Worm (Caenorhabditis elegans) whole organism, young adult: ENCODE measurements around the gene exc-6.

Experiments
- B0035.1 ChIP-seq: sonication (generic microtip); optimal IDR thresholded peaks from 2 replicates; lab custom pipeline; 2016; ENCODE audit warnings: missing genetic modification characterization, mild to moderate bottlenecking, missing compliant biosample characterization, missing genotype, missing genetic modification reagents
- B0336.3 ChIP-seq: fragments of 200-800 bp; sonication (Bioruptor generic); IDR thresholded peaks from 2 replicates; pipeline ENCODE4 v1.3.6; 2022; ENCODE audit warnings: missing genetic modification characterization, missing compliant biosample characterization
- C17E4.6 ChIP-seq: fragments of 200-800 bp; sonication (Bioruptor generic); IDR thresholded peaks from 2 replicates; pipeline ENCODE4 v1.3.6; 2022; ENCODE audit warnings: missing genetic modification reagents, missing genetic modification characterization, missing compliant biosample characterization
- F22D6.2 ChIP-seq: sonication (generic microtip); optimal IDR thresholded peaks from 2 replicates; lab custom pipeline; 2016; ENCODE audit warnings: mild to moderate bottlenecking, missing genetic modification characterization, missing compliant biosample characterization
- F23B12.7 ChIP-seq: sonication (generic microtip); optimal IDR thresholded peaks from 2 replicates; lab custom pipeline; 2017; ENCODE audit warnings: missing genetic modification characterization, mild to moderate bottlenecking, missing compliant biosample characterization, antibody characterized with exemption, moderate library complexity; ENCODE audit not compliant: insufficient read depth
- F49E8.2 ChIP-seq: sonication (generic microtip); optimal IDR thresholded peaks from 3 replicates; lab custom pipeline; 2017; ENCODE audit warnings: missing genetic modification characterization, mild to moderate bottlenecking, missing compliant biosample characterization, antibody characterized with exemption, moderate library complexity; ENCODE audit not compliant: insufficient read depth
- F57C9.4 ChIP-seq: sonication (generic microtip); optimal IDR thresholded peaks from 2 replicates; lab custom pipeline; 2017; ENCODE audit warnings: mild to moderate bottlenecking, missing genetic modification characterization, missing compliant biosample characterization
- K11D2.4 ChIP-seq: fragments of 200-800 bp; sonication (Bioruptor generic); IDR thresholded peaks from 2 replicates; pipeline ENCODE4 v1.3.6; 2022; ENCODE audit warnings: missing genetic modification reagents, missing genetic modification characterization, missing compliant biosample characterization
- T07F8.4 ChIP-seq: sonication (generic microtip); optimal IDR thresholded peaks from 2 replicates; lab custom pipeline; 2016; ENCODE audit warnings: mild to moderate bottlenecking, missing genetic modification characterization, moderate library complexity, missing compliant biosample characterization
- T26A5.8 ChIP-seq: sonication (generic microtip); optimal IDR thresholded peaks from 2 replicates; lab custom pipeline; 2016; ENCODE audit warnings: missing genetic modification characterization, missing compliant biosample characterization
- Y56A3A.18 ChIP-seq: fragments of 200-800 bp; sonication (Bioruptor generic); IDR thresholded peaks from 2 replicates; pipeline ENCODE4 v1.3.6; 2022; ENCODE audit warnings: missing genetic modification reagents, missing genetic modification characterization, missing compliant biosample characterization
- Y67H2A.10 ChIP-seq: fragments of 200-800 bp; sonication (Bioruptor generic); conservative IDR thresholded peaks from 2 replicates; pipeline ENCODE4 v1.3.6; 2022; ENCODE audit warnings: missing genetic modification reagents, missing genetic modification characterization, missing compliant biosample characterization
- ama-1 ChIP-seq, 3 experiments: fragments of 150-350 bp in 1 of 3; sonication (generic microtip) in 2 of 3; optimal IDR thresholded peaks; 2 replicates each; lab custom pipeline; 2014 to 2018; ENCODE audit warnings: missing biosample characterization in 2 of 3, missing genetic modification characterization in 2 of 3, missing genetic modification reagents in 2 of 3
- aptf-2 ChIP-seq: fragments of 200-800 bp; sonication (Bioruptor generic); conservative IDR thresholded peaks from 2 replicates; pipeline ENCODE4 v1.3.6; 2022; ENCODE audit warnings: missing genetic modification reagents, missing genetic modification characterization, missing compliant biosample characterization
- attf-6 ChIP-seq: fragments of 200-800 bp; sonication (Bioruptor generic); IDR thresholded peaks from 2 replicates; pipeline ENCODE4 v1.3.6; 2022; ENCODE audit warnings: missing genetic modification reagents, missing genetic modification characterization, missing compliant biosample characterization
- bed-1 ChIP-seq: fragments of 200-800 bp; sonication (Bioruptor generic); IDR thresholded peaks from 2 replicates; pipeline ENCODE4 v1.3.6; 2022; ENCODE audit warnings: missing genetic modification reagents, missing genetic modification characterization, missing compliant biosample characterization
- bed-2 ChIP-seq: fragments of 200-800 bp; sonication (Bioruptor generic); IDR thresholded peaks from 2 replicates; pipeline ENCODE4 v1.3.6; 2022; ENCODE audit warnings: missing genetic modification reagents, missing genetic modification characterization, missing compliant biosample characterization
- ceh-40 ChIP-seq: fragments of 200-800 bp; sonication (Bioruptor generic); IDR thresholded peaks from 2 replicates; pipeline ENCODE4 v1.3.6; 2022; ENCODE audit warnings: missing genetic modification characterization, missing compliant biosample characterization
- ceh-79 ChIP-seq: sonication (generic microtip); optimal IDR thresholded peaks from 2 replicates; lab custom pipeline; 2017; ENCODE audit warnings: mild to moderate bottlenecking, missing genetic modification characterization, missing compliant biosample characterization
- die-1 ChIP-seq: sonication (generic microtip); optimal IDR thresholded peaks from 2 replicates; lab custom pipeline; 2016; ENCODE audit warnings: missing genotype, mild to moderate bottlenecking, missing genetic modification characterization, missing compliant biosample characterization
- dpff-1 ChIP-seq: sonication (generic microtip); optimal IDR thresholded peaks from 2 replicates; lab custom pipeline; 2017; ENCODE audit warnings: mild to moderate bottlenecking, missing genetic modification characterization, missing compliant biosample characterization
- ets-4 ChIP-seq: fragments of 200-800 bp; sonication (Bioruptor generic); optimal IDR thresholded peaks from 2 replicates; lab custom pipeline; 2018; ENCODE audit warnings: mild to moderate bottlenecking, missing genetic modification characterization, missing compliant biosample characterization
- fkh-3 ChIP-seq: sonication (generic microtip); optimal IDR thresholded peaks from 2 replicates; lab custom pipeline; 2016; ENCODE audit warnings: mild to moderate bottlenecking, missing genetic modification characterization, missing compliant biosample characterization
- gei-17 ChIP-seq: fragments of 200-800 bp; sonication (Bioruptor generic); optimal IDR thresholded peaks from 2 replicates; lab custom pipeline; 2018; ENCODE audit warnings: mild to moderate bottlenecking, missing genetic modification characterization, missing compliant biosample characterization
- hlh-12 ChIP-seq: sonication (generic microtip); optimal IDR thresholded peaks from 2 replicates; lab custom pipeline; 2016; ENCODE audit warnings: missing genetic modification characterization, missing compliant biosample characterization
- hmg-1.2 ChIP-seq: fragments of 200-800 bp; sonication (Bioruptor generic); IDR thresholded peaks from 2 replicates; pipeline ENCODE4 v1.3.6; 2022; ENCODE audit warnings: missing genetic modification reagents, missing genetic modification characterization, missing compliant biosample characterization
- hmg-20 ChIP-seq: fragments of 200-800 bp; sonication (Bioruptor generic); IDR thresholded peaks from 2 replicates; pipeline ENCODE4 v1.3.6; 2022; ENCODE audit warnings: missing genetic modification reagents, missing genetic modification characterization, missing compliant biosample characterization
- let-607 ChIP-seq, 2 experiments: fragments of 200-800 bp in 1 of 2; sonication (Bioruptor generic) in 1 of 2; sonication (generic microtip) in 1 of 2; optimal IDR thresholded peaks; 2 replicates each; lab custom pipeline; 2016 to 2018; ENCODE audit warnings: mild to moderate bottlenecking in 2 of 2, missing compliant biosample characterization in 2 of 2, missing genetic modification characterization in 2 of 2, moderate library complexity in 2 of 2, missing genotype in 1 of 2
- mcd-1 ChIP-seq: fragments of 200-800 bp; sonication (Bioruptor generic); IDR thresholded peaks from 2 replicates; pipeline ENCODE4 v1.3.6; 2022; ENCODE audit warnings: missing genetic modification reagents, missing genetic modification characterization, missing compliant biosample characterization
- nfya-1 ChIP-seq: sonication (generic microtip); optimal IDR thresholded peaks from 2 replicates; lab custom pipeline; 2017; ENCODE audit warnings: antibody characterized with exemption, missing compliant biosample characterization, missing genetic modification characterization, borderline replicate concordance; ENCODE audit not compliant: insufficient read depth
- nfya-2 ChIP-seq: fragments of 200-800 bp; sonication (Bioruptor generic); IDR thresholded peaks from 2 replicates; pipeline ENCODE4 v1.3.6; 2022; ENCODE audit warnings: missing genetic modification reagents, missing genetic modification characterization, missing compliant biosample characterization
- nhr-120 ChIP-seq: fragments of 200-800 bp; sonication (Bioruptor generic); IDR thresholded peaks from 2 replicates; pipeline ENCODE4 v1.3.6; 2022; ENCODE audit warnings: missing genetic modification characterization, missing compliant biosample characterization
- nhr-179 ChIP-seq: sonication (generic microtip); optimal IDR thresholded peaks from 2 replicates; lab custom pipeline; 2016; ENCODE audit warnings: mild to moderate bottlenecking, missing genetic modification characterization, missing compliant biosample characterization
- nhr-80 ChIP-seq: sonication (generic microtip); optimal IDR thresholded peaks from 2 replicates; lab custom pipeline; 2016; ENCODE audit warnings: missing genetic modification characterization, missing compliant biosample characterization
- repo-1 ChIP-seq: sonication (generic microtip); optimal IDR thresholded peaks from 2 replicates; lab custom pipeline; 2017; ENCODE audit warnings: mild to moderate bottlenecking, missing genetic modification characterization, missing compliant biosample characterization
- sea-2 ChIP-seq: fragments of 200-800 bp; sonication (Bioruptor generic); IDR thresholded peaks from 2 replicates; pipeline ENCODE4 v1.3.6; 2022; ENCODE audit warnings: missing genetic modification characterization, missing compliant biosample characterization
- snpc-1.3 ChIP-seq: sonication (generic microtip); optimal IDR thresholded peaks from 2 replicates; lab custom pipeline; 2017; ENCODE audit warnings: missing genetic modification characterization, mild to moderate bottlenecking, missing compliant biosample characterization, antibody characterized with exemption, moderate library complexity, missing genotype, missing genetic modification reagents; ENCODE audit not compliant: insufficient read depth
- sptf-2 ChIP-seq: fragments of 200-800 bp; sonication (Bioruptor generic); optimal IDR thresholded peaks from 2 replicates; lab custom pipeline; 2018; ENCODE audit warnings: mild to moderate bottlenecking, missing genetic modification characterization, missing compliant biosample characterization
- tlf-1 ChIP-seq: fragments of 200-800 bp; sonication (Bioruptor generic); optimal IDR thresholded peaks from 2 replicates; lab custom pipeline; 2018; ENCODE audit warnings: mild to moderate bottlenecking, missing genetic modification characterization, missing compliant biosample characterization
- xnd-1 ChIP-seq: sonication (generic microtip); optimal IDR thresholded peaks from 2 replicates; lab custom pipeline; 2016; ENCODE audit warnings: missing genotype, missing genetic modification reagents, missing genetic modification characterization, missing compliant biosample characterization
- ztf-25 ChIP-seq: fragments of 200-800 bp; sonication (Bioruptor generic); IDR thresholded peaks from 2 replicates; pipeline ENCODE4 v1.3.6; 2022; ENCODE audit warnings: missing genetic modification reagents, missing genetic modification characterization, missing compliant biosample characterization
- ztf-3 ChIP-seq: fragments of 200-800 bp; sonication (Bioruptor generic); optimal IDR thresholded peaks from 2 replicates; lab custom pipeline; 2018; ENCODE audit warnings: mild to moderate bottlenecking, missing genetic modification characterization, missing compliant biosample characterization

The exc-6 gene

ce11 chrIII:1094391-1094790, 8.6 kb upstream of the exc-6 start (continued):
- no peak for TF ChIP-seq sea-2

- TF ChIP-seq nfya-1 (tag; lab: Kevin White, UChicago) (no peak), F22D6.2 (no peak), nhr-120 (GFP tag; lab: Robert Waterston, UW) (no peak), attf-6 (GFP tag; lab: Robert Waterston, UW) (no peak), gei-17 (GFP tag; lab: Kevin White, UChicago) (no peak), Y67H2A.10 (GFP tag; lab: Robert Waterston, UW) (no peak), snpc-1.3 (tag; lab: Kevin White, UChicago) (no peak), T26A5.8 (tag; lab: Kevin White, UChicago) (no peak), nhr-80 (no peak), C17E4.6 (GFP tag; lab: Robert Waterston, UW) (no peak), tlf-1 (GFP tag; lab: Kevin White, UChicago) (no peak), B0336.3 (no peak), T07F8.4 (tag; lab: Kevin White, UChicago) (no peak), let-607 (tag; optimal IDR thresholded peaks at IDR 0.05; lab: Kevin White, UChicago) (no peak), nfya-2 (GFP tag; lab: Robert Waterston, UW) (no peak), fkh-3 (no peak), sptf-2 (GFP tag; lab: Kevin White, UChicago) (no peak), hlh-12 (tag; lab: Kevin White, UChicago) (no peak), ceh-79 (tag; lab: Kevin White, UChicago) (no peak), dpff-1 (tag; lab: Kevin White, UChicago) (no peak)
- TF ChIP-seq, all 124 proteins: peak for 0
These were observed 3.5 kb upstream of the exc-6 start for ce11 chrIII:1099523-1099922.

ce11 chrIII:1115793-1116516, 12.9 kb downstream of the exc-6 start, which contains the start of the genes F58B6.1 and acsd-1:
Gene F58B6.1, minus strand, starts transcription at chrIII:1115925.
Gene acsd-1, plus strand, starts transcription at chrIII:1116466.
- TF ChIP-seq K11D2.4 (GFP tag; lab: Robert Waterston, UW) = no peak
- TF ChIP-seq ztf-3 = no peak
- TF ChIP-seq ceh-40 (GFP tag; lab: Robert Waterston, UW) = no peak
- no peak for TF ChIP-seq ama-1 (optimal IDR thresholded peaks at IDR 0.05; lab: Kevin White, UChicago)
- no peak for TF ChIP-seq ama-1 (GFP tag; optimal IDR thresholded peaks at IDR 0.05; lab: Kevin White, UChicago)
- TF ChIP-seq nhr-80 = no peak
- no peak for TF ChIP-seq tlf-1 (GFP tag; lab: Kevin White, UChicago)
- no peak for TF ChIP-seq hmg-20 (GFP tag; lab: Robert Waterston, UW)
- no peak for TF ChIP-seq F23B12.7 (tag; lab: Kevin White, UChicago)
- no peak for TF ChIP-seq repo-1 (tag; lab: Kevin White, UChicago)
- no peak for TF ChIP-seq bed-1
- TF ChIP-seq ets-4 (GFP tag; lab: Kevin White, UChicago) = no peak
- TF ChIP-seq, all 124 proteins: peak for 0

- TF ChIP-seq aptf-2 (0 out of 2 replicates have a peak, but pooled peaks have one; percentile 37), hmg-1.2 (GFP tag; lab: Robert Waterston, UW) (peak; percentile 61), F49E8.2 (tag; lab: Kevin White, UChicago) (peak; percentile 3), bed-2 (GFP tag; lab: Robert Waterston, UW) (0 out of 2 replicates have a peak, but pooled peaks have one; percentile 51), F57C9.4 (tag; lab: Kevin White, UChicago) (no peak), mcd-1 (GFP tag; lab: Robert Waterston, UW) (peak; percentile 48; the same call in 1 of the 2 replicates), B0035.1 (tag; lab: Kevin White, UChicago) (no peak), tlf-1 (GFP tag; lab: Kevin White, UChicago) (no peak), die-1 (peak; percentile 53), F22D6.2 (no peak), ztf-25 (GFP tag; lab: Robert Waterston, UW) (0 out of 2 replicates have a peak, but pooled peaks have one; percentile 61), xnd-1 (tag; lab: Kevin White, UChicago) (no peak), Y56A3A.18 (GFP tag; lab: Robert Waterston, UW) (peak; percentile 73; the same call in 1 of the 2 replicates), nhr-179 (tag; lab: Kevin White, UChicago) (no peak), snpc-1.3 (tag; lab: Kevin White, UChicago) (peak; percentile 20)
These were observed 19.2 kb downstream of the exc-6 start for ce11 chrIII:1122239-1122638.
